Fruit fly (Drosophila melanogaster) whole organism, embryonic: ENCODE measurements around the gene Swip-1.
A peak's percentile ranks its signal among the peaks of the same experiment; 100 is the strongest.

ENCODE experiments used
- Adf1 ChIP-seq: fragments of 200-800 bp; sonication (Bioruptor generic); IDR thresholded peaks from 2 replicates; pipeline ENCODE4 v1.3.6; 2022; ENCODE audit warnings: missing biosample characterization, missing genetic modification characterization
- Blimp-1 ChIP-seq: fragments of 200-800 bp; sonication (Bioruptor generic); optimal IDR thresholded peaks from 3 replicates; lab custom pipeline; 2018; ENCODE audit warnings: missing biosample characterization, missing genetic modification characterization, mild to moderate bottlenecking, moderate library complexity, missing genetic modification reagents
- BtbVII ChIP-seq: fragments of 200-800 bp; sonication (Bioruptor generic); optimal IDR thresholded peaks from 3 replicates; lab custom pipeline; 2017; ENCODE audit warnings: missing biosample characterization, mild to moderate bottlenecking, missing genetic modification characterization
- CG10267 ChIP-seq: fragments of 200-800 bp; sonication (Bioruptor generic); optimal IDR thresholded peaks from 2 replicates; lab custom pipeline; 2018; ENCODE audit warnings: missing biosample characterization, mild to moderate bottlenecking, missing genetic modification characterization, moderate library complexity
- CG10565 ChIP-seq: fragments of 200-800 bp; sonication (Bioruptor generic); optimal IDR thresholded peaks from 3 replicates; lab custom pipeline; 2016; ENCODE audit warnings: missing biosample characterization, mild to moderate bottlenecking, missing genetic modification characterization
- CG12071 ChIP-seq: fragments of 200-800 bp; sonication (Bioruptor generic); optimal IDR thresholded peaks from 3 replicates; lab custom pipeline; 2018; ENCODE audit warnings: missing biosample characterization, mild to moderate bottlenecking, missing genetic modification characterization
- CG1233 ChIP-seq: fragments of 200-800 bp; sonication (Bioruptor generic); optimal IDR thresholded peaks from 4 replicates; lab custom pipeline; 2018; ENCODE audit warnings: missing biosample characterization, mild to moderate bottlenecking, missing genetic modification characterization
- CG12744 ChIP-seq: fragments of 200-800 bp; sonication (Bioruptor generic); optimal IDR thresholded peaks from 2 replicates; lab custom pipeline; 2016; ENCODE audit warnings: missing biosample characterization, missing genetic modification characterization
- CG12942 ChIP-seq: fragments of 200-800 bp; sonication (Bioruptor generic); optimal IDR thresholded peaks from 3 replicates; lab custom pipeline; 2016; ENCODE audit warnings: missing biosample characterization, missing genetic modification characterization
- CG13894 ChIP-seq: fragments of 200-800 bp; sonication (Bioruptor generic); optimal IDR thresholded peaks from 3 replicates; lab custom pipeline; 2018; ENCODE audit warnings: missing biosample characterization, mild to moderate bottlenecking, missing genetic modification characterization, moderate library complexity
- CG14014 ChIP-seq: fragments of 200-800 bp; sonication (Bioruptor generic); IDR thresholded peaks from 2 replicates; pipeline ENCODE4 v1.3.6; 2022; ENCODE audit warnings: missing biosample characterization, missing genetic modification characterization
- CG1603 ChIP-seq: fragments of 200-800 bp; sonication (Bioruptor generic); optimal IDR thresholded peaks from 2 replicates; lab custom pipeline; 2019; ENCODE audit warnings: missing biosample characterization, mild to moderate bottlenecking, missing genetic modification characterization, moderate library complexity
- CG4730 ChIP-seq: fragments of 200-800 bp; sonication (Bioruptor generic); IDR thresholded peaks from 2 replicates; pipeline ENCODE4 v1.3.6; 2022; ENCODE audit warnings: missing biosample characterization, missing genetic modification characterization
- CG6272 ChIP-seq: fragments of 200-800 bp; sonication (Bioruptor generic); IDR thresholded peaks from 2 replicates; pipeline ENCODE4 v1.3.6; 2022; ENCODE audit warnings: missing biosample characterization, missing genetic modification characterization
- CG6813 ChIP-seq: fragments of 200-800 bp; sonication (Bioruptor generic); optimal IDR thresholded peaks from 2 replicates; lab custom pipeline; 2017; ENCODE audit warnings: missing biosample characterization, missing genetic modification characterization, mild to moderate bottlenecking, moderate library complexity, missing genetic modification reagents
- CG6854 ChIP-seq: fragments of 200-800 bp; sonication (Bioruptor generic); optimal IDR thresholded peaks from 3 replicates; lab custom pipeline; 2017; ENCODE audit warnings: missing biosample characterization, mild to moderate bottlenecking, missing genetic modification characterization
- CG7987 ChIP-seq: fragments of 200-800 bp; sonication (Bioruptor generic); optimal IDR thresholded peaks from 2 replicates; lab custom pipeline; 2018; ENCODE audit warnings: missing biosample characterization, mild to moderate bottlenecking, missing genetic modification characterization, moderate library complexity
- CG8281 ChIP-seq: fragments of 200-800 bp; sonication (Bioruptor generic); optimal IDR thresholded peaks from 2 replicates; lab custom pipeline; 2018; ENCODE audit warnings: missing biosample characterization, mild to moderate bottlenecking, missing genetic modification characterization, moderate library complexity
- CG8359 ChIP-seq: fragments of 200-800 bp; sonication (Bioruptor generic); optimal IDR thresholded peaks from 2 replicates; lab custom pipeline; 2017; ENCODE audit warnings: missing biosample characterization, mild to moderate bottlenecking, missing genetic modification characterization, borderline replicate concordance
- Camta ChIP-seq: fragments of 200-800 bp; sonication (Bioruptor generic); optimal IDR thresholded peaks from 2 replicates; lab custom pipeline; 2016; ENCODE audit warnings: missing biosample characterization, missing genetic modification characterization
- D19B ChIP-seq: fragments of 200-800 bp; sonication (Bioruptor generic); optimal IDR thresholded peaks from 2 replicates; lab custom pipeline; 2017; ENCODE audit warnings: missing biosample characterization, mild to moderate bottlenecking, missing genetic modification characterization
- Dp ChIP-seq: fragments of 200-800 bp; sonication (Bioruptor generic); optimal IDR thresholded peaks from 2 replicates; lab custom pipeline; 2018; ENCODE audit warnings: missing biosample characterization, mild to moderate bottlenecking, missing genetic modification characterization, moderate library complexity
- HmgZ ChIP-seq: fragments of 200-800 bp; sonication (Bioruptor generic); optimal IDR thresholded peaks from 2 replicates; lab custom pipeline; 2018; ENCODE audit warnings: missing biosample characterization, mild to moderate bottlenecking, missing genetic modification characterization
- Hr78 ChIP-seq, 2 experiments: fragments of 200-800 bp in 1 of 2; fragments of >200 bp in 1 of 2; sonication (Bioruptor generic) in 1 of 2; optimal IDR thresholded peaks; 2 replicates each; lab custom pipeline; 2017 to 2019; ENCODE audit warnings: missing biosample characterization in 2 of 2, missing genetic modification characterization in 2 of 2, mild to moderate bottlenecking in 1 of 2, moderate library complexity in 1 of 2
- Med ChIP-seq: fragments of 200-800 bp; sonication (Bioruptor generic); peaks from one replicate; lab custom pipeline; 2016; ENCODE audit warnings: missing biosample characterization, missing genetic modification characterization, mild to moderate bottlenecking, inconsistent platforms, moderate library complexity
- Meics ChIP-seq: fragments of 200-800 bp; sonication (Bioruptor generic); optimal IDR thresholded peaks from 2 replicates; lab custom pipeline; 2017; ENCODE audit warnings: missing biosample characterization, mild to moderate bottlenecking, missing genetic modification characterization
- Mrtf ChIP-seq: fragments of 200-800 bp; sonication (Bioruptor generic); IDR thresholded peaks from 3 replicates; pipeline ENCODE4 v1.3.6; 2022; ENCODE audit warnings: missing biosample characterization, missing genetic modification characterization
- Rfx ChIP-seq: fragments of 200-800 bp; sonication (Bioruptor generic); IDR thresholded peaks from 2 replicates; pipeline ENCODE4 v1.3.6; 2022; ENCODE audit warnings: missing biosample characterization, missing genetic modification characterization
- aop ChIP-seq: fragments of 200-800 bp; sonication (Bioruptor generic); IDR thresholded peaks from 2 replicates; pipeline ENCODE4 v1.3.6; 2022; ENCODE audit warnings: missing biosample characterization, missing genetic modification characterization
- bsh ChIP-seq, 2 experiments: fragments of 200-800 bp; sonication (Bioruptor generic); optimal IDR thresholded peaks; 2 replicates each; lab custom pipeline; 2017 to 2018; ENCODE audit warnings: mild to moderate bottlenecking in 2 of 2, missing biosample characterization in 2 of 2, missing genetic modification characterization in 2 of 2, moderate library complexity in 1 of 2
- cg ChIP-seq: fragments of 200-800 bp; sonication (Bioruptor generic); optimal IDR thresholded peaks from 3 replicates; lab custom pipeline; 2019; ENCODE audit warnings: missing biosample characterization, mild to moderate bottlenecking, missing genetic modification characterization, moderate library complexity
- chif ChIP-seq, 2 experiments: fragments of 200-800 bp; sonication (Bioruptor generic); optimal IDR thresholded peaks; 3 replicates each; lab custom pipeline; 2016; ENCODE audit warnings: missing biosample characterization in 2 of 2, missing genetic modification characterization in 2 of 2
- chn ChIP-seq: fragments of 200-800 bp; sonication (Bioruptor generic); optimal IDR thresholded peaks from 2 replicates; lab custom pipeline; 2016; ENCODE audit warnings: missing biosample characterization, missing genetic modification characterization
- danr ChIP-seq: fragments of 200-800 bp; sonication (Bioruptor generic); IDR thresholded peaks from 2 replicates; pipeline ENCODE4 v1.3.6; 2022; ENCODE audit warnings: missing biosample characterization, missing genetic modification characterization
- dysf ChIP-seq: fragments of 200-800 bp; sonication (Bioruptor generic); IDR thresholded peaks from 3 replicates; pipeline ENCODE4 v1.3.6; 2022; ENCODE audit warnings: missing biosample characterization, missing genetic modification characterization
- esg ChIP-seq: fragments of 200-800 bp; sonication (Bioruptor generic); conservative IDR thresholded peaks from 2 replicates; pipeline ENCODE4 v1.3.6; 2022; ENCODE audit warnings: missing biosample characterization, missing genetic modification characterization
- gt ChIP-seq: fragments of 200-800 bp; sonication (Bioruptor generic); IDR thresholded peaks from 2 replicates; pipeline ENCODE4 v1.3.6; 2022; ENCODE audit warnings: missing biosample characterization, missing genetic modification characterization
- hb ChIP-seq: fragments of 200-800 bp; sonication (Bioruptor generic); IDR thresholded peaks from 3 replicates; pipeline ENCODE4 v1.3.6; 2022; ENCODE audit warnings: missing biosample characterization, missing genetic modification characterization; ENCODE audit not compliant: partially characterized antibody
- ind ChIP-seq: fragments of 200-800 bp; sonication (Bioruptor generic); optimal IDR thresholded peaks from 3 replicates; lab custom pipeline; 2016; ENCODE audit warnings: missing biosample characterization, missing genetic modification characterization
- kni ChIP-seq: fragments of 200-800 bp; sonication (Bioruptor generic); optimal IDR thresholded peaks from 3 replicates; lab custom pipeline; 2017; ENCODE audit warnings: mild to moderate bottlenecking, missing biosample characterization, missing genetic modification reagents, missing genetic modification characterization
- lola ChIP-seq, 3 experiments: fragments of >200 bp in 2 of 3; fragments of 200-800 bp in 1 of 3; sonication (Bioruptor generic) in 1 of 3; optimal IDR thresholded peaks; 2 replicates each; lab custom pipeline; 2017 to 2019; ENCODE audit warnings: missing biosample characterization in 3 of 3, missing genetic modification characterization in 3 of 3, mild to moderate bottlenecking in 1 of 3, moderate library complexity in 1 of 3
- mirr ChIP-seq: fragments of 200-800 bp; sonication (Bioruptor generic); optimal IDR thresholded peaks from 3 replicates; lab custom pipeline; 2018; ENCODE audit warnings: missing biosample characterization, mild to moderate bottlenecking, missing genetic modification characterization
- sug ChIP-seq: fragments of 200-800 bp; optimal IDR thresholded peaks from 2 replicates; lab custom pipeline; 2019; ENCODE audit warnings: missing biosample characterization, mild to moderate bottlenecking, missing genetic modification characterization, moderate library complexity
- twi ChIP-seq: fragments of 200-800 bp; optimal IDR thresholded peaks from 2 replicates; lab custom pipeline; 2019; ENCODE audit warnings: missing biosample characterization, mild to moderate bottlenecking, missing genetic modification characterization, moderate library complexity
- vvl ChIP-seq: fragments of 200-800 bp; sonication (Bioruptor generic); IDR thresholded peaks from 2 replicates; pipeline ENCODE4 v1.3.6; 2022; ENCODE audit warnings: missing biosample characterization, missing genetic modification characterization
- yki ChIP-seq: fragments of >200 bp; optimal IDR thresholded peaks from 3 replicates; lab custom pipeline; 2018

Swip-1 gene

dm6 chr2L:18987078-18987895 is at the start of gene Swip-1, which contains the start of gene EMC5 (continued):
- peak; percentile 29 for TF ChIP-seq CG13894 (tag; lab: Kevin White, UChicago)
- peak in 1 of 2 experiments; percentile 54 for TF ChIP-seq bsh (GFP tag; optimal IDR thresholded peaks at IDR 0.05; lab: Kevin White, UChicago)
- peak; percentile 50 for TF ChIP-seq esg (GFP tag; lab: Robert Waterston, UW)
- no peak for TF ChIP-seq CG7987 (GFP tag; lab: Kevin White, UChicago)
- peak; percentile 55 for TF ChIP-seq twi
- TF ChIP-seq D19B (GFP tag; lab: Kevin White, UChicago): no peak
- TF ChIP-seq CG12942: peak; percentile 50
- no peak for TF ChIP-seq CG8281 (tag; lab: Kevin White, UChicago)
- peak; percentile 59 for TF ChIP-seq ind (GFP tag; lab: Kevin White, UChicago)
- peak; percentile 64 for TF ChIP-seq Dp (GFP tag; lab: Kevin White, UChicago)
- TF ChIP-seq CG1603 (tag; lab: Kevin White, UChicago): no peak
- TF ChIP-seq vvl: 0 out of 2 replicates have a peak, but pooled peaks have one; percentile 61
- no peak for TF ChIP-seq danr (GFP tag; lab: Robert Waterston, UW)
- TF ChIP-seq dysf (GFP tag; lab: Robert Waterston, UW): peak; percentile 73
- peak; percentile 60 for TF ChIP-seq Meics (GFP tag; lab: Kevin White, UChicago)
- no peak for TF ChIP-seq gt (GFP tag; lab: Robert Waterston, UW)
- TF ChIP-seq CG10267 (tag; lab: Kevin White, UChicago): peak; percentile 75
- no peak for TF ChIP-seq CG6854 (GFP tag; lab: Kevin White, UChicago)
- TF ChIP-seq yki: no peak
- TF ChIP-seq lola (GFP tag; optimal IDR thresholded peaks at IDR 0.05; lab: Kevin White, UChicago): peak in 1 of 3 experiments; percentile 72
- TF ChIP-seq kni (GFP tag; lab: Kevin White, UChicago): no peak
- peak; percentile 39; the same call in 1 of the 2 replicates for TF ChIP-seq CG4730
- TF ChIP-seq Med: peak; percentile 86
- TF ChIP-seq hb (GFP tag; lab: Robert Waterston, UW): peak; percentile 42; the same call in 1 of the 3 replicates
- TF ChIP-seq Hr78 (GFP tag; optimal IDR thresholded peaks at IDR 0.05; lab: Kevin White, UChicago): peak in 1 of 2 experiments; percentile 15
- TF ChIP-seq CG12071 (GFP tag; lab: Kevin White, UChicago): no peak
- TF ChIP-seq aop (GFP tag; lab: Robert Waterston, UW): no peak
- TF ChIP-seq cg (GFP tag; lab: Kevin White, UChicago): no peak
- peak; percentile 39; the same call in 1 of the 3 replicates for TF ChIP-seq Mrtf (GFP tag; lab: Robert Waterston, UW)
- no peak for TF ChIP-seq CG10565 (GFP tag; lab: Kevin White, UChicago)
- no peak for TF ChIP-seq chn (GFP tag; lab: Kevin White, UChicago)
- peak; percentile 78 for TF ChIP-seq Rfx (GFP tag; lab: Robert Waterston, UW)
- peak; percentile 28 for TF ChIP-seq HmgZ (tag; lab: Kevin White, UChicago)
- peak; percentile 73 for TF ChIP-seq CG14014 (GFP tag; lab: Robert Waterston, UW)
- TF ChIP-seq CG6272 (GFP tag; lab: Robert Waterston, UW): peak; percentile 51
- no peak for TF ChIP-seq chif (GFP tag; optimal IDR thresholded peaks at IDR 0.05; lab: Kevin White, UChicago)
- TF ChIP-seq CG1233 (GFP tag; lab: Kevin White, UChicago): peak; percentile 58
- TF ChIP-seq CG8359: no peak
- no peak for TF ChIP-seq CG12744 (GFP tag; lab: Kevin White, UChicago)
- TF ChIP-seq Adf1 (GFP tag; lab: Robert Waterston, UW): no peak
- peak; percentile 73 for TF ChIP-seq sug (tag; lab: Kevin White, UChicago)
- no peak for TF ChIP-seq mirr (GFP tag; lab: Kevin White, UChicago)
- peak; percentile 45 for TF ChIP-seq Blimp-1
- no peak for TF ChIP-seq CG6813 (GFP tag; lab: Kevin White, UChicago)
- TF ChIP-seq Camta: no peak
- no peak for TF ChIP-seq BtbVII (GFP tag; lab: Kevin White, UChicago)
